Worm (Caenorhabditis elegans): ENCODE data around the gene srh-27.
A peak's percentile ranks its signal among the peaks of the same experiment; 100 is the strongest.

Gene srh-27

DNA sequence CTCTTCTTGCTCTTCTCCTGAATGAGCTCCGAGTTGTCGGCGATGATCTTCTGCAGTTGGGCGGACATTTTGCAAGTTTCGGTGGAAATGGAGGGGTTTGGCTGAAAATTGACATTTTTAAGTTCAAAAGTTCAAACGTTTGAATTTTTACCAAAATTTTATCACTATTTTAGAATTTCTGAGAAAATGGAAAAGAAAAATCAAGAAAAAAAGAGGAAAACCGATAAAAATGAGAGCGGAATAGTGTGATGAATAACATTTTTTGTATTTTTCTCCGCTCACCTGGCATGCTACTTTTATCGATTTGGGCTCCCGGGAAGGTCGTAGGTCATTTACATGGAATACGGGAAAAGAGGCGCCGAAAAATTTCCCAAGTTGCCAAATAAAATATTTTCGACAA lies 36.7 kb downstream of the srh-27 start, which contains the start of gene F15A4.10 (continued):
- TF ChIP-seq ahr-1 (tag; optimal IDR thresholded peaks at IDR 0.05) (no peak), unc-42 (tag; optimal IDR thresholded peaks at IDR 0.05) (no peak)

DNA sequence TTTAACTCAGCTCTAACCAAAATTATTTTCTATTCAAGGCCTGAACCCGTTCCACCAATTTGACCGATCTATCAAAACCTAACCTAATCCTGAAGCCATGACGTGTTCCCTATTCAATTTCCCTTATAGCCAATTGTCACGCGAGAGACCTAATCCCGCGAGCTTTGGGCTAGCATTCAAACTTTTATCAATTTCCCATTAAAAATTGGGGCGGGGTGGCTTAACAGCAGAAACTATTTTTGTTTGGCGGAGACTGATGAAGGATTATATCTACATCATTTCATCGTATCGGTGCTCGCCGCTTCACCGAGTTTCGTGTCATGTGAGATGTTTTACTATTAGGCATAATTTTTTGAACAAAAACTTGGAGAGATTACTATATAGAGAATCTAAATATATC lies 40.5 kb downstream of the srh-27 start:
- no peak for TF ChIP-seq odd-2 (tag; optimal IDR thresholded peaks at IDR 0.05)
- no peak for TF ChIP-seq ztf-16 (tag; optimal IDR thresholded peaks at IDR 0.05)

DNA sequence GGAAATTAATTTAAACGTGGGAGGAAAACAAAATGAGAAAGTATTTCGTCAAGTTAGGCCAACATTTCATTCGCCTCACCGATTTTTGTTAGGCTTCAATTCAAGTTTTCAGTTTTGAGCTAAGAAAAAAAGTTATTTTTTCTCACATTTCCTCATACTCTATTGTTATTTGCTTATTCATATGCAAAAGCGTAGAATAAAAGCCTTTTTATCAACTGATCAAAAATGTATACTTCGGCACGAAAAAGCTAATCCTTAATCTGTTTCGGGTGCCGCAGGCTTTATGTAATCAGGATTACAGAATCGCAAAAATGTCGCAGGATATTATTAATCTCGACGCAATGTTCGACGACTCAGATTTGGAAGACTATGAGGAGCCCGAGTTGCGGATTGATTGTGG lies 41.6 kb downstream of the srh-27 start, which contains the start of gene T21B4.15:
Gene T21B4.15 (plus strand): TSS at position 301 of the 400 bp plus-strand sequence.
- TF ChIP-seq ets-4 (tag; optimal IDR thresholded peaks at IDR 0.05) (no peak), unc-3 (GFP tag; conservative IDR thresholded peaks at IDR 0.05) (no peak), unc-3 (tag; optimal IDR thresholded peaks at IDR 0.05) (no peak), ama-1 (optimal IDR thresholded peaks at IDR 0.05) (no peak), ref-2 (tag; optimal IDR thresholded peaks at IDR 0.05) (no peak), fkh-10 (GFP tag; optimal IDR thresholded peaks at IDR 0.05) (no peak), eyg-1 (tag; optimal IDR thresholded peaks at IDR 0.05) (no peak), ceh-22 (tag; optimal IDR thresholded peaks at IDR 0.05) (no peak), ceh-2 (tag; optimal IDR thresholded peaks at IDR 0.05) (no peak), F13H6.1 (tag; optimal IDR thresholded peaks at IDR 0.05) (no peak), ceh-48 (tag; optimal IDR thresholded peaks at IDR 0.05) (no peak), pros-1 (tag; optimal IDR thresholded peaks at IDR 0.05) (no peak), che-1 (tag; optimal IDR thresholded peaks at IDR 0.05) (no peak), dve-1 (tag; optimal IDR thresholded peaks at IDR 0.05) (no peak), K02D7.2 (tag; optimal IDR thresholded peaks at IDR 0.05) (no peak)

DNA sequence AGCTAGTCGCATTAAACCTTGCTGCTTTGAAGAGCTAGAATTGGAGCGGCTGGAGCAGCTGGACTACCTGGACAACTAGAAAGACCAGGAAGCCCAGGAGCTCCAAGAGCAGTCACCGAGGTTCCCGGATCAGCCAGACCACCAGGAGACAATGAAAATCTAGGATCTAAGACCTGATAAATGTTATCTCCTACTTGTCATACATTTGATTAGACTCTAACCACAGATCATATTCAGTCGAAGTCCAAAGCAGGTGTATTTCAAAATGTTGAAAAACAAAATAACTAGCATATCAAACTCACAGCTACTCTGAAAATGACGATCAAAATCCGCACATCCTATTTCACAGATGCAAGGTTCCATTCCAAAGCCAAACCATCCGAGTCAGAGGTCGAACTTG lies 43.6 kb downstream of the srh-27 start, which contains the start of gene srz-6:
Gene srz-6 (plus strand): TSS at position 301 of the 400 bp plus-strand sequence.
- TF ChIP-seq dve-1 (tag; optimal IDR thresholded peaks at IDR 0.05), result no peak
- TF ChIP-seq odd-2 (tag; optimal IDR thresholded peaks at IDR 0.05), result no peak
- TF ChIP-seq hlh-6 (tag; optimal IDR thresholded peaks at IDR 0.05), result no peak
- TF ChIP-seq pha-2 (tag; optimal IDR thresholded peaks at IDR 0.05), result no peak
- TF ChIP-seq ceh-45 (GFP tag; IDR thresholded peaks at IDR 0.05), result no peak
- TF ChIP-seq lim-6 (tag; optimal IDR thresholded peaks at IDR 0.05), result no peak
- TF ChIP-seq ref-2 (tag; optimal IDR thresholded peaks at IDR 0.05), result no peak
- TF ChIP-seq unc-42 (tag; optimal IDR thresholded peaks at IDR 0.05), result no peak

DNA sequence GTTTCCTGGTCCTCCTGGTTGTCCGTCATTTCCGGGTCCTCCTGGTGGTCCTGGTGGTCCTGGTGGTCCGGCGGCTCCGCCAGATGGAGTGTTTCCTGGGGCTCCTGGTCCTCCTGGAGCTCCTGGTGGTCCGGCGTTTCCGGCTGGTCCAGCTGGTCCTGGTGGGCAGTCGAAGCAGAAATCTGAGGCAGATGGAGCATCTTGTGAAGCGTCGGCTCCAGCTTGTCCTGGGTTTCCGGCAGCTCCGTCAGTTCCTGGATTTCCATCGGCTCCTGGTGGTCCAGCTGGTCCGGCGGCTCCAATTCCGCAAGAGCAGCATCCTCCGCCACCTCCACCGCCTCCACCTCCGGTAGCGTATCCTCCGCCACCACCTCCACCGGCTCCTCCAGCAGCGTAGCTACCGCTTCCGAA lies 45.7 kb downstream of the srh-27 start:
- no peak for TF ChIP-seq lin-11 (tag; optimal IDR thresholded peaks at IDR 0.05)
- no peak for TF ChIP-seq K09A11.1 (tag; optimal IDR thresholded peaks at IDR 0.05; ENCODE audit: insufficient read depth)
- TF ChIP-seq elt-4 (tag; optimal IDR thresholded peaks at IDR 0.05), result no peak

DNA sequence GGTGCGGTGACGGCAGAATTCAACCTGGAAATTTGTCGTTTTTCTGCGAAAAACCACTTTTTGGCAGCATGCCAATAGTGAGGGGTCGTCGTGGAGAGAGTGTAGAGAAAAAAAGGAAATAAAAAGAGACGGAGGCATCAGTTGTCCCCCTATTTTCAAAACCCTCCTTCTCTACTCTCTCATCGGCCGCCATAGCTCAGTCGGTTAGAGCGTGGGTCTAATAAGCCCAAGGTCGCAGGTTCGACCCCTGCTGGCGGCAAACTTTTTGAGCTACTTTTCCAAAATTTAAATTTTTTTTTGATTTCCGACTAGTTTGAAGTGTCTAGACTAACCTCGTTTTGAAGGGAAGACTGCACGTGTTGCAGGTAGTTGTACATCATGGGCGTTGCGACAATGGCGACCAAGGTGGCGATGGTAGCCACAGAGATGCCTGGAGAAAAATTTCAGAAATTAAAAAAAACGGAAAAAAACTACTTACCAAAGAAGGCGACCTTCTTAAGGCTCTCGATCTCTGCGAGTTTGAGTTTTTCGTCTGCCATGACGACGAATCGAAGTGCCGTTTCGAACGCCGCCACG lies 46.3 kb downstream of the srh-27 start, which contains the start of gene col-85:
Gene col-85 (minus strand): TSS at position 540 of the 576 bp plus-strand sequence.
- TF ChIP-seq syd-9 (tag; optimal IDR thresholded peaks at IDR 0.05) (peak; percentile 93), gmeb-2 (tag; optimal IDR thresholded peaks at IDR 0.05) (peak; percentile 98), ceh-18 (tag; optimal IDR thresholded peaks at IDR 0.05) (peak; percentile 86), ceh-24 (tag; optimal IDR thresholded peaks at IDR 0.05) (peak; percentile 90), T23F11.4 (GFP tag; optimal IDR thresholded peaks at IDR 0.05) (peak; percentile 97), che-1 (tag; optimal IDR thresholded peaks at IDR 0.05) (peak; percentile 93), pat-9 (tag; optimal IDR thresholded peaks at IDR 0.05) (peak; percentile 94), hlh-15 (tag; optimal IDR thresholded peaks at IDR 0.05) (peak; percentile 91), unc-55 (GFP tag; optimal IDR thresholded peaks at IDR 0.05) (no peak), ets-4 (tag; optimal IDR thresholded peaks at IDR 0.05) (peak; percentile 78), hlh-30 (tag; optimal IDR thresholded peaks at IDR 0.05; ENCODE audit: insufficient read depth) (peak; percentile 46), pqm-1 (tag; optimal IDR thresholded peaks at IDR 0.05) (peak; percentile 86), fkh-10 (GFP tag; optimal IDR thresholded peaks at IDR 0.05) (peak; percentile 52), lim-6 (tag; optimal IDR thresholded peaks at IDR 0.05) (peak; percentile 84), hlh-6 (tag; optimal IDR thresholded peaks at IDR 0.05) (peak; percentile 95), hlh-13 (GFP tag; optimal IDR thresholded peaks at IDR 0.05) (peak; percentile 94), pha-2 (tag; optimal IDR thresholded peaks at IDR 0.05) (peak; percentile 94), unc-86 (tag; optimal IDR thresholded peaks at IDR 0.05) (peak; percentile 84), ceh-14 (tag; optimal IDR thresholded peaks at IDR 0.05) (peak; percentile 96), nhr-11 (tag; optimal IDR thresholded peaks at IDR 0.05) (no peak), pha-4 (tag; optimal IDR thresholded peaks at IDR 0.05) (no peak), unc-3 (GFP tag; conservative IDR thresholded peaks at IDR 0.05) (peak; percentile 94), unc-3 (tag; optimal IDR thresholded peaks at IDR 0.05) (peak; percentile 94), ama-1 (optimal IDR thresholded peaks at IDR 0.05) (no peak), ceh-48 (tag; optimal IDR thresholded peaks at IDR 0.05) (peak; percentile 86), ceh-45 (GFP tag; IDR thresholded peaks at IDR 0.05) (peak; percentile 96), madf-2 (tag; optimal IDR thresholded peaks at IDR 0.05) (peak; percentile 93)
